Worm (Caenorhabditis elegans): ENCODE data around the gene ndx-9.

ndx-9 gene

ce11 chrIV:11027560-11027959, 15.7 kb upstream of the ndx-9 start:
- TF ChIP-seq pes-1 (GFP tag; IDR thresholded peaks at IDR 0.05), result 0 out of 2 replicates have a peak, but pooled peaks have one; percentile 42
- TF ChIP-seq ama-1 (optimal IDR thresholded peaks at IDR 0.05), result peak; percentile 88
- TF ChIP-seq tbx-11 (GFP tag; IDR thresholded peaks at IDR 0.05), result no peak
- TF ChIP-seq flt-1 (GFP tag; IDR thresholded peaks at IDR 0.05), result peak; percentile 20; the same call in 1 of the 2 replicates
- peak; percentile 25 for TF ChIP-seq ceh-36 (tag; optimal IDR thresholded peaks at IDR 0.05)
- peak; percentile 48 for TF ChIP-seq hmg-4 (GFP tag; optimal IDR thresholded peaks at IDR 0.05)
- TF ChIP-seq tra-4 (tag; optimal IDR thresholded peaks at IDR 0.05), result peak; percentile 7
- TF ChIP-seq B0310.2 (tag; optimal IDR thresholded peaks at IDR 0.05), result no peak
- peak; percentile 13 for TF ChIP-seq ets-7 (tag; optimal IDR thresholded peaks at IDR 0.05)

ce11 chrIV:11026648-11027047, 14.8 kb upstream of the ndx-9 start:
- TF ChIP-seq pes-1 (GFP tag; IDR thresholded peaks at IDR 0.05), result no peak
- TF ChIP-seq ama-1 (optimal IDR thresholded peaks at IDR 0.05), result no peak
- TF ChIP-seq hmg-4 (GFP tag; optimal IDR thresholded peaks at IDR 0.05), result no peak
- 0 out of 2 replicates have a peak, but pooled peaks have one; percentile 10 for TF ChIP-seq tbx-37 (GFP tag; conservative IDR thresholded peaks at IDR 0.05)

- peak; percentile 99 for TF ChIP-seq B0310.2 (tag; optimal IDR thresholded peaks at IDR 0.05)
- TF ChIP-seq ama-1 (optimal IDR thresholded peaks at IDR 0.05), result peak; percentile 92
- peak; percentile 96 for TF ChIP-seq hnd-1 (tag; optimal IDR thresholded peaks at IDR 0.05)
- TF ChIP-seq ceh-36 (tag; optimal IDR thresholded peaks at IDR 0.05), result peak; percentile 98
- TF ChIP-seq tra-4 (tag; optimal IDR thresholded peaks at IDR 0.05), result peak; percentile 99
- peak; percentile 96 for TF ChIP-seq ets-7 (tag; optimal IDR thresholded peaks at IDR 0.05)
- peak; percentile 93 for TF ChIP-seq hmbx-1 (tag; optimal IDR thresholded peaks at IDR 0.05)
- peak; percentile 100 for TF ChIP-seq flt-1 (GFP tag; IDR thresholded peaks at IDR 0.05)
- TF ChIP-seq aly-1 (tag; optimal IDR thresholded peaks at IDR 0.05), result peak; percentile 100
- peak; percentile 99 for TF ChIP-seq tbx-37 (GFP tag; conservative IDR thresholded peaks at IDR 0.05)
- peak; percentile 99 for TF ChIP-seq F13C5.2 (tag; optimal IDR thresholded peaks at IDR 0.05)
- TF ChIP-seq tbx-11 (GFP tag; IDR thresholded peaks at IDR 0.05), result peak; percentile 99
- peak; percentile 99 for TF ChIP-seq pes-1 (GFP tag; IDR thresholded peaks at IDR 0.05)
- TF ChIP-seq ceh-13 (GFP tag; optimal IDR thresholded peaks at IDR 0.05), result peak; percentile 98
- TF ChIP-seq scrt-1 (GFP tag; IDR thresholded peaks at IDR 0.05), result peak; percentile 99
- peak; percentile 100 for TF ChIP-seq hmg-4 (GFP tag; optimal IDR thresholded peaks at IDR 0.05)
- peak; percentile 99 for TF ChIP-seq sea-1 (GFP tag; conservative IDR thresholded peaks at IDR 0.05)
Observed at ce11 chrIV:11025941-11026340, 14.1 kb upstream of the ndx-9 start.

ce11 chrIV:11022303-11022702, 10.5 kb upstream of the ndx-9 start, which contains the start of gene alh-3:
Gene alh-3 (plus strand): TSS chrIV:11022603.
- TF ChIP-seq ets-7 (tag; optimal IDR thresholded peaks at IDR 0.05) (no peak), ceh-13 (GFP tag; optimal IDR thresholded peaks at IDR 0.05) (no peak), aly-1 (tag; optimal IDR thresholded peaks at IDR 0.05) (no peak), tbx-37 (GFP tag; conservative IDR thresholded peaks at IDR 0.05) (no peak), pes-1 (GFP tag; IDR thresholded peaks at IDR 0.05) (no peak), F13C5.2 (tag; optimal IDR thresholded peaks at IDR 0.05) (no peak), sea-1 (GFP tag; conservative IDR thresholded peaks at IDR 0.05) (no peak), B0310.2 (tag; optimal IDR thresholded peaks at IDR 0.05) (no peak)

- no peak for TF ChIP-seq ceh-36 (tag; optimal IDR thresholded peaks at IDR 0.05)
- no peak for TF ChIP-seq hmbx-1 (tag; optimal IDR thresholded peaks at IDR 0.05)
- no peak for TF ChIP-seq aly-1 (tag; optimal IDR thresholded peaks at IDR 0.05)
Observed at ce11 chrIV:11021512-11022268, 9.9 kb upstream of the ndx-9 start, which contains the start of gene mogs-1. Gene mogs-1 (minus strand): TSS chrIV:11021928.

- TF ChIP-seq tbx-11 (GFP tag; IDR thresholded peaks at IDR 0.05) (no peak), F13C5.2 (tag; optimal IDR thresholded peaks at IDR 0.05) (peak; percentile 12)
Observed at ce11 chrIV:11019962-11020550, 8.2 kb upstream of the ndx-9 start, which contains the start of gene F13H10.8. Gene F13H10.8 (plus strand): TSS chrIV:11020517.

ce11 chrIV:11015881-11016280, 4.1 kb upstream of the ndx-9 start, which contains the start of gene F13H10.3:
Gene F13H10.3 (minus strand): TSS chrIV:11015953.
- no peak for TF ChIP-seq ets-7 (tag; optimal IDR thresholded peaks at IDR 0.05)
- no peak for TF ChIP-seq ama-1 (optimal IDR thresholded peaks at IDR 0.05)
- TF ChIP-seq pes-1 (GFP tag; IDR thresholded peaks at IDR 0.05), result no peak
- no peak for TF ChIP-seq hnd-1 (tag; optimal IDR thresholded peaks at IDR 0.05)
- no peak for TF ChIP-seq F13C5.2 (tag; optimal IDR thresholded peaks at IDR 0.05)
- no peak for TF ChIP-seq flt-1 (GFP tag; IDR thresholded peaks at IDR 0.05)
- no peak for TF ChIP-seq ceh-13 (GFP tag; optimal IDR thresholded peaks at IDR 0.05)
- TF ChIP-seq tra-4 (tag; optimal IDR thresholded peaks at IDR 0.05), result no peak
- TF ChIP-seq ceh-36 (tag; optimal IDR thresholded peaks at IDR 0.05), result no peak
- no peak for TF ChIP-seq hmg-4 (GFP tag; optimal IDR thresholded peaks at IDR 0.05)

ce11 chrIV:11009928-11010327, 1.9 kb downstream of the ndx-9 start:
- TF ChIP-seq hmg-4 (GFP tag; optimal IDR thresholded peaks at IDR 0.05) (no peak), scrt-1 (GFP tag; IDR thresholded peaks at IDR 0.05) (no peak), ama-1 (optimal IDR thresholded peaks at IDR 0.05) (no peak), ets-7 (tag; optimal IDR thresholded peaks at IDR 0.05) (no peak), ceh-13 (GFP tag; optimal IDR thresholded peaks at IDR 0.05) (no peak), B0310.2 (tag; optimal IDR thresholded peaks at IDR 0.05) (no peak)
